Worm (Caenorhabditis elegans): ENCODE measurements around the gene F09E5.11.

Gene F09E5.11

DNA sequence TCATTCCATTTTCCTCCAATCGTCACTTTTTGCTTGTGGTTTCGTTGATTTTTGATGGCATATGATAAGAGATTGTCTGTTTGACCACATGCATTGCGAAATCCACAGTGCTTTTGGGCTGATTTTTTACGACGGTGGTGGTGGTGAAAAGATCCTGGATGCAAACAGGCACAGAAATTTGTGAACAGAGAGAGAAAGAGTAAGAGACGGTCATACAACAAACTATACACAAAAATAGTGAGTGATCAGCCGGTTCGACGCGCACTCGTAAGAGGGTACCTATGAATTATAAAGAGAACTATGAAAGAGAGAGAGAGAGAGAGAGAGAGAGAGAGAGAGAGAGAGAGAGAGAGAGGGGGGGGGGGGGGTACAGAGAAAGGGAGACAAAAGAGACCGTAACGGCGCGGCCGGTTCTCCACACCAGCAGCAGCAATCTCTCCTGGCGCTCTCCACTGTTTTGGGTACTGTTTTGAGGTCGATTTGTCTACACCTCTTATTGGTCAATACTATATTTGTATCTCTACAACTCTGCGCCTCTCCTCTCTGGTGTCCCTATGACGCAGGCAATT is 36.2 kb downstream of the F09E5.11 start (continued):
- TF ChIP-seq fkh-8 (tag; optimal IDR thresholded peaks at IDR 0.05), result no peak
- peak; percentile 42 to 43 for TF ChIP-seq efl-1 (optimal IDR thresholded peaks at IDR 0.05)
- peak in 1 of 2 experiments; percentile 91 for TF ChIP-seq efl-1 (GFP tag; optimal IDR thresholded peaks at IDR 0.05 in 1 of 2)
- no peak for TF ChIP-seq unc-130 (tag; optimal IDR thresholded peaks at IDR 0.05)
- TF ChIP-seq ceh-82 (tag; optimal IDR thresholded peaks at IDR 0.05), result no peak
- TF ChIP-seq hlh-4 (tag; optimal IDR thresholded peaks at IDR 0.05), result no peak
- TF ChIP-seq egl-13 (tag; optimal IDR thresholded peaks at IDR 0.05), result no peak
- peak; percentile 2 for TF ChIP-seq rnt-1 (tag; optimal IDR thresholded peaks at IDR 0.05)
- TF ChIP-seq unc-98 (GFP tag; IDR thresholded peaks at IDR 0.05), result no peak
- TF ChIP-seq hpl-2 (GFP tag; optimal IDR thresholded peaks at IDR 0.05), result peak; percentile 18
- no peak for TF ChIP-seq unc-62 (GFP tag; optimal IDR thresholded peaks at IDR 0.05)
- TF ChIP-seq grh-1 (GFP tag; IDR thresholded peaks at IDR 0.05), result peak; percentile 90
- no peak for TF ChIP-seq aha-1 (tag; optimal IDR thresholded peaks at IDR 0.05)
- peak; percentile 7 to 45 for TF ChIP-seq lsy-2 (tag; optimal IDR thresholded peaks at IDR 0.05)
- TF ChIP-seq nhr-20 (tag; optimal IDR thresholded peaks at IDR 0.05), result peak; percentile 86
- TF ChIP-seq ceh-63 (GFP tag; optimal IDR thresholded peaks at IDR 0.05), result no peak
- peak; percentile 59 for TF ChIP-seq swsn-7 (tag; optimal IDR thresholded peaks at IDR 0.05)
- TF ChIP-seq tlp-1 (tag; optimal IDR thresholded peaks at IDR 0.05), result no peak
- peak; percentile 88 for TF ChIP-seq lin-14 (GFP tag; optimal IDR thresholded peaks at IDR 0.05)
- no peak for TF ChIP-seq aly-2 (tag; optimal IDR thresholded peaks at IDR 0.05)
- TF ChIP-seq F16B12.6 (tag; optimal IDR thresholded peaks at IDR 0.05), result no peak
- no peak for TF ChIP-seq lin-15B (tag; optimal IDR thresholded peaks at IDR 0.05)
- TF ChIP-seq unc-86 (tag; optimal IDR thresholded peaks at IDR 0.05), result no peak
- peak; percentile 76 for TF ChIP-seq snu-23 (GFP tag; optimal IDR thresholded peaks at IDR 0.05)
- peak in 1 of 2 experiments; percentile 26 for TF ChIP-seq mdl-1 (tag; optimal IDR thresholded peaks at IDR 0.05)
- TF ChIP-seq dsc-1 (tag; optimal IDR thresholded peaks at IDR 0.05), result no peak
- peak; percentile 51 to 52 for TF ChIP-seq lin-35 (GFP tag; optimal IDR thresholded peaks at IDR 0.05)
- peak; percentile 36 for TF ChIP-seq pax-3 (tag; optimal IDR thresholded peaks at IDR 0.05)
- peak; percentile 73 for TF ChIP-seq tbx-2 (tag; optimal IDR thresholded peaks at IDR 0.05)
- peak in 2 of 3 experiments; percentile 8 to 15 for TF ChIP-seq dpl-1 (GFP tag; optimal IDR thresholded peaks at IDR 0.05)
- peak; percentile 87 for TF ChIP-seq elt-2 (tag; optimal IDR thresholded peaks at IDR 0.05)
- no peak for TF ChIP-seq hlh-17 (GFP tag; optimal IDR thresholded peaks at IDR 0.05; ENCODE audit: borderline replicate concordance)
- no peak for TF ChIP-seq zag-1 (tag; optimal IDR thresholded peaks at IDR 0.05)
- TF ChIP-seq egl-27 (tag; optimal IDR thresholded peaks at IDR 0.05), result peak in 1 of 2 experiments; percentile 42
- TF ChIP-seq nhr-77 (tag; optimal IDR thresholded peaks at IDR 0.05), result peak; percentile 66

DNA sequence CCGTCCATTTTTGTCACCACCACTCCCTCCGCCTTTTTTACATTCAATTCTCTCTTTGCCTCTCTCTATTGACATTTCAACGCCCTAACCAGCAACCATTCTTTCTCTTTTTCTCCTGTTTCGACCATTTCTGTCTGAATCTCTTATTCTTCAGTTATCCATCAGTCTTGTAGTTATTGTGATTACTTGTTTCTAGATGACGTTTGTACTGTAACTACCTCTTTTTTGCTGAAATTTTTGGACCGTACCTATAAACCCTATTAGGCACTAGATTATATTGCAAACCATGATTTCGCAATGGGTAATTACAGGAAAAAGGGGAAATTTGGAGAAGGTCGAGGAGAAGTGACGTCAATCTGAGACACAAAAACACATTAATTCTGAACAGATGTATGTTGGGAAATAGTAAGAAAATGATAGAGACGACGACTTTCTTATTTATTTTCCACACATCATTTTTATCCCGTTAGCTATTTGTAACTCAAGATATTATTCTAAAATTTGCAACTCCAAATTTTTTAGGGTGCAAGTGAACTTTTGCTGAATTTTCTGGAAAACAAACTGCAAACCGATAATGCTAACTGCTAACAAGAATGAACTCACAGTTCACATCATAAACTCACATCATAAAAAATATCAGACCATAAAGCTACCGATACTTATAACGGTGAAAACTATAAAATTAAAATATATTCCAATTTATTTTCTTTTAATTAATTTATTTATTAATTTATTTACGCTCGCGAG is 37.6 kb downstream of the F09E5.11 start:
- TF ChIP-seq C16A3.4 (tag; optimal IDR thresholded peaks at IDR 0.05), result no peak
- no peak for TF ChIP-seq nhr-12 (tag; optimal IDR thresholded peaks at IDR 0.05)
- TF ChIP-seq mef-2 (tag; optimal IDR thresholded peaks at IDR 0.05), result no peak
- TF ChIP-seq unc-98 (GFP tag; IDR thresholded peaks at IDR 0.05), result no peak
- no peak for TF ChIP-seq sptf-1 (tag; optimal IDR thresholded peaks at IDR 0.05)
- TF ChIP-seq lir-3 (tag; optimal IDR thresholded peaks at IDR 0.05; ENCODE audit: poor library complexity), result no peak
- TF ChIP-seq fkh-10 (GFP tag; optimal IDR thresholded peaks at IDR 0.05), result no peak
- peak in 1 of 2 experiments; percentile 44 for TF ChIP-seq lsy-2 (tag; optimal IDR thresholded peaks at IDR 0.05)
- no peak for TF ChIP-seq sox-4 (tag; optimal IDR thresholded peaks at IDR 0.05)
- TF ChIP-seq sup-37 (GFP tag; optimal IDR thresholded peaks at IDR 0.05), result no peak
- TF ChIP-seq zag-1 (tag; optimal IDR thresholded peaks at IDR 0.05), result no peak
- peak; percentile 93 for TF ChIP-seq nhr-77 (tag; optimal IDR thresholded peaks at IDR 0.05)
- no peak for TF ChIP-seq nhr-11 (tag; optimal IDR thresholded peaks at IDR 0.05)
- peak; percentile 49 for TF ChIP-seq nhr-71 (tag; optimal IDR thresholded peaks at IDR 0.05)
- TF ChIP-seq efl-3 (GFP tag; optimal IDR thresholded peaks at IDR 0.05), result no peak
- TF ChIP-seq irx-1 (tag; optimal IDR thresholded peaks at IDR 0.05), result no peak
- TF ChIP-seq unc-62 (GFP tag; optimal IDR thresholded peaks at IDR 0.05), result no peak
- no peak for TF ChIP-seq skn-1 (tag; optimal IDR thresholded peaks at IDR 0.05)
- TF ChIP-seq lin-14 (GFP tag; optimal IDR thresholded peaks at IDR 0.05), result peak; percentile 70
- TF ChIP-seq blmp-1 (tag; optimal IDR thresholded peaks at IDR 0.05), result peak; percentile 32
- TF ChIP-seq vab-15 (tag; optimal IDR thresholded peaks at IDR 0.05), result no peak
- no peak for TF ChIP-seq nhr-76 (tag; optimal IDR thresholded peaks at IDR 0.05)
- no peak for TF ChIP-seq tbx-2 (tag; optimal IDR thresholded peaks at IDR 0.05)
- no peak for TF ChIP-seq ama-1 (optimal IDR thresholded peaks at IDR 0.05)
